Worm (Caenorhabditis elegans) whole organism, L4/young adult: ENCODE measurements around the gene srlf-7.

Experiments
- dao-5 ChIP-seq: sonication (generic microtip); optimal IDR thresholded peaks from 2 replicates; lab custom pipeline; 2016; ENCODE audit warnings: missing genotype, missing genetic modification characterization, moderate library complexity, missing compliant biosample characterization
- him-1 ChIP-seq: sonication (generic microtip); optimal IDR thresholded peaks from 2 replicates; lab custom pipeline; 2016; ENCODE audit warnings: missing genotype, missing genetic modification reagents, missing genetic modification characterization, missing compliant biosample characterization

DNA sequence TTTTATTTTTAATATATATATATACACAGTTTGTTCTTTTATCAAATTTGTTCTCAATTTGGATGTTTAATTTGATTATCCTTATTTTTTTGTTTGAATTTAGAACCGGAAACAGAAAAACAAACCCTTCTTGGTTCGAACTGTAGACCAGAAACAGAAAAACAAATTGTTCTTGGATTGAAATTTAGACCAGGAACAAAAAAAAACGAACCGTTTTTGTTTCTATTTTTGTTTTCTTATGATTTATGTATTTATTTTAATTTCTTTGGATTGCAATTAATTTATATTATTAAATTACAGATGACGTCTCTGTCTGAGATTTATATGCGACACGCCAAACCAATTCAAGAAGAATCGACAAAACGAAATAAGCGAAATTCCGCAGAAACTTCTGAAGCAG lies 13.7 kb upstream of the srlf-7 start, which contains the start of gene C42D4.19:
- no peak for TF ChIP-seq dao-5 (tag; lab: Kevin White, UChicago)
- TF ChIP-seq him-1 (tag; lab: Kevin White, UChicago): no peak
